Fruit fly (Drosophila melanogaster): ENCODE measurements around the gene CG16956.

dm6 chr2L:13370762-13371161 lies 43.6 kb downstream of the CG16956 start, which contains the start of gene ND-B22:
- no peak for TF ChIP-seq usp (GFP tag; optimal IDR thresholded peaks at IDR 0.05)
- no peak for TF ChIP-seq EcR (GFP tag; optimal IDR thresholded peaks at IDR 0.05)
- no peak for TF ChIP-seq pan (optimal IDR thresholded peaks at IDR 0.05)
- no peak for TF ChIP-seq psq (optimal IDR thresholded peaks at IDR 0.05)
- TF ChIP-seq Dll (optimal IDR thresholded peaks at IDR 0.05): no peak
- no peak for TF ChIP-seq CG8478 (optimal IDR thresholded peaks at IDR 0.05)

All from whole organism.